Fruit fly (Drosophila melanogaster) whole organism, embryonic: Measurements from ENCODE around the gene RpS12.

Source experiments
- Ada2b ChIP-seq: fragments of 200-800 bp; sonication (Bioruptor generic); IDR thresholded peaks from 2 replicates; pipeline ENCODE4 v1.3.6; 2022; ENCODE audit warnings: missing biosample characterization, missing genetic modification characterization
- Atf6 ChIP-seq: fragments of 200-800 bp; sonication (Bioruptor generic); IDR thresholded peaks from 2 replicates; pipeline ENCODE4 v1.3.6; 2022; ENCODE audit warnings: missing biosample characterization, missing genetic modification characterization
- CG10654 ChIP-seq: fragments of 200-800 bp; sonication (Bioruptor generic); optimal IDR thresholded peaks from 2 replicates; lab custom pipeline; 2016; ENCODE audit warnings: missing biosample characterization, missing genetic modification characterization
- CG10979 ChIP-seq: fragments of 200-800 bp; sonication (Bioruptor generic); optimal IDR thresholded peaks from 2 replicates; lab custom pipeline; 2018; ENCODE audit warnings: missing biosample characterization, mild to moderate bottlenecking, missing genetic modification characterization, moderate library complexity
- CG11696 ChIP-seq: fragments of 200-800 bp; sonication (Bioruptor generic); IDR thresholded peaks from 2 replicates; pipeline ENCODE4 v1.3.6; 2022; ENCODE audit warnings: missing biosample characterization, missing genetic modification characterization
- CG12071 ChIP-seq: fragments of 200-800 bp; sonication (Bioruptor generic); optimal IDR thresholded peaks from 3 replicates; lab custom pipeline; 2018; ENCODE audit warnings: missing biosample characterization, mild to moderate bottlenecking, missing genetic modification characterization
- CG12769 ChIP-seq: fragments of 200-800 bp; sonication (Bioruptor generic); optimal IDR thresholded peaks from 2 replicates; lab custom pipeline; 2019; ENCODE audit warnings: missing biosample characterization, mild to moderate bottlenecking, missing genetic modification characterization, moderate library complexity
- CG15073 ChIP-seq: fragments of 200-800 bp; sonication (Bioruptor generic); optimal IDR thresholded peaks from 2 replicates; lab custom pipeline; 2016; ENCODE audit warnings: missing biosample characterization, missing genetic modification characterization
- CG1647 ChIP-seq: fragments of 200-800 bp; sonication (Bioruptor generic); optimal IDR thresholded peaks from 3 replicates; lab custom pipeline; 2016; ENCODE audit warnings: missing biosample characterization, missing genetic modification characterization
- CG16813 ChIP-seq: fragments of 200-800 bp; sonication (Bioruptor generic); IDR thresholded peaks from 3 replicates; pipeline ENCODE4 v1.3.6; 2022; ENCODE audit warnings: missing biosample characterization, missing genetic modification characterization; ENCODE audit not compliant: partially characterized antibody
- CG17612 ChIP-seq: fragments of 200-800 bp; sonication (Bioruptor generic); IDR thresholded peaks from 2 replicates; pipeline ENCODE4 v1.3.6; 2022; ENCODE audit warnings: missing biosample characterization, missing genetic modification characterization
- CG18011 ChIP-seq: fragments of 200-800 bp; sonication (Bioruptor generic); optimal IDR thresholded peaks from 2 replicates; lab custom pipeline; 2017; ENCODE audit warnings: missing biosample characterization, missing genetic modification characterization, mild to moderate bottlenecking, moderate library complexity, missing genotype
- CG2129 ChIP-seq: fragments of 200-800 bp; sonication (Bioruptor generic); IDR thresholded peaks from 2 replicates; pipeline ENCODE4 v1.3.6; 2022; ENCODE audit warnings: missing biosample characterization, missing genetic modification characterization; ENCODE audit not compliant: partially characterized antibody
- CG31224 ChIP-seq: fragments of 200-800 bp; sonication (Bioruptor generic); IDR thresholded peaks from 2 replicates; pipeline ENCODE4 v1.3.6; 2022; ENCODE audit warnings: missing biosample characterization, missing genetic modification characterization
- CG3163 ChIP-seq: fragments of 200-800 bp; sonication (Bioruptor generic); optimal IDR thresholded peaks from 3 replicates; lab custom pipeline; 2016; ENCODE audit warnings: missing biosample characterization, missing genetic modification characterization
- CG34376 ChIP-seq: fragments of 200-800 bp; sonication (Bioruptor generic); optimal IDR thresholded peaks from 2 replicates; lab custom pipeline; 2018; ENCODE audit warnings: missing biosample characterization, mild to moderate bottlenecking, missing genetic modification characterization
- CG4707 ChIP-seq: fragments of 200-800 bp; sonication (Bioruptor generic); optimal IDR thresholded peaks from 2 replicates; lab custom pipeline; 2018; ENCODE audit warnings: missing biosample characterization, mild to moderate bottlenecking, missing genetic modification characterization, moderate library complexity
- CG6813 ChIP-seq: fragments of 200-800 bp; sonication (Bioruptor generic); optimal IDR thresholded peaks from 2 replicates; lab custom pipeline; 2017; ENCODE audit warnings: missing biosample characterization, missing genetic modification characterization, mild to moderate bottlenecking, moderate library complexity, missing genetic modification reagents
- CG8478 ChIP-seq: fragments of >200 bp; optimal IDR thresholded peaks from 2 replicates; lab custom pipeline; 2018
- CG9609 ChIP-seq: fragments of 200-800 bp; sonication (Bioruptor generic); optimal IDR thresholded peaks from 3 replicates; lab custom pipeline; 2016; ENCODE audit warnings: missing biosample characterization, missing genetic modification characterization
- CG9727 ChIP-seq: fragments of 200-800 bp; sonication (Bioruptor generic); optimal IDR thresholded peaks from 3 replicates; lab custom pipeline; 2017; ENCODE audit warnings: missing biosample characterization, mild to moderate bottlenecking, missing genetic modification characterization
- Dll ChIP-seq: fragments of 200-800 bp; sonication (Bioruptor generic); IDR thresholded peaks from 4 replicates; pipeline ENCODE4 v1.3.6; 2022; ENCODE audit warnings: missing biosample characterization, missing genetic modification characterization; ENCODE audit not compliant: partially characterized antibody
- Fer3 ChIP-seq: fragments of 200-800 bp; sonication (Bioruptor generic); optimal IDR thresholded peaks from 2 replicates; lab custom pipeline; 2018; ENCODE audit warnings: missing biosample characterization, mild to moderate bottlenecking, missing genetic modification characterization, moderate library complexity
- Gug ChIP-seq: fragments of 200-800 bp; sonication (Bioruptor generic); IDR thresholded peaks from 4 replicates; pipeline ENCODE4 v1.3.6; 2022; ENCODE audit warnings: missing biosample characterization, missing genetic modification characterization
- NC2β ChIP-seq: fragments of 200-800 bp; sonication (Bioruptor generic); optimal IDR thresholded peaks from 2 replicates; lab custom pipeline; 2016; ENCODE audit warnings: missing biosample characterization, missing genetic modification characterization
- Sox102F ChIP-seq: fragments of 200-800 bp; sonication (Bioruptor generic); optimal IDR thresholded peaks from 2 replicates; lab custom pipeline; 2018; ENCODE audit warnings: missing biosample characterization, mild to moderate bottlenecking, missing genetic modification characterization, moderate library complexity
- Ssrp ChIP-seq: fragments of 200-800 bp; sonication (Bioruptor generic); optimal IDR thresholded peaks from 2 replicates; lab custom pipeline; 2018; ENCODE audit warnings: missing biosample characterization, mild to moderate bottlenecking, missing genetic modification characterization, moderate library complexity
- TFAM ChIP-seq: fragments of 200-800 bp; sonication (Bioruptor generic); optimal IDR thresholded peaks from 2 replicates; lab custom pipeline; 2017; ENCODE audit warnings: missing biosample characterization, missing genetic modification characterization, inconsistent platforms
- chm ChIP-seq: fragments of 200-800 bp; sonication (Bioruptor generic); IDR thresholded peaks from 2 replicates; pipeline ENCODE4 v1.3.6; 2022; ENCODE audit warnings: missing biosample characterization, missing genetic modification characterization
- chn ChIP-seq: fragments of 200-800 bp; sonication (Bioruptor generic); optimal IDR thresholded peaks from 2 replicates; lab custom pipeline; 2016; ENCODE audit warnings: missing biosample characterization, missing genetic modification characterization
- exex ChIP-seq: fragments of 200-800 bp; sonication (Bioruptor generic); optimal IDR thresholded peaks from 4 replicates; lab custom pipeline; 2018; ENCODE audit warnings: missing biosample characterization, mild to moderate bottlenecking, missing genetic modification characterization, moderate library complexity
- gsb-n ChIP-seq: fragments of 200-800 bp; sonication (Bioruptor generic); optimal IDR thresholded peaks from 3 replicates; lab custom pipeline; 2018; ENCODE audit warnings: missing biosample characterization, mild to moderate bottlenecking, missing genetic modification characterization
- ind ChIP-seq: fragments of 200-800 bp; sonication (Bioruptor generic); optimal IDR thresholded peaks from 3 replicates; lab custom pipeline; 2016; ENCODE audit warnings: missing biosample characterization, missing genetic modification characterization
- inv ChIP-seq: fragments of 200-800 bp; sonication (Bioruptor generic); IDR thresholded peaks from 2 replicates; pipeline ENCODE4 v1.3.6; 2022; ENCODE audit warnings: missing biosample characterization, missing genetic modification characterization; ENCODE audit not compliant: partially characterized antibody
- knrl ChIP-seq: fragments of 200-800 bp; sonication (Bioruptor generic); IDR thresholded peaks from 3 replicates; pipeline ENCODE4 v1.3.6; 2022; ENCODE audit warnings: missing biosample characterization, missing genetic modification characterization; ENCODE audit not compliant: partially characterized antibody
- maf-S ChIP-seq: fragments of 200-800 bp; sonication (Bioruptor generic); optimal IDR thresholded peaks from 2 replicates; lab custom pipeline; 2016; ENCODE audit warnings: missing biosample characterization, missing genetic modification characterization
- mam ChIP-seq: fragments of 200-800 bp; sonication (Bioruptor generic); optimal IDR thresholded peaks from 3 replicates; lab custom pipeline; 2016; ENCODE audit warnings: missing biosample characterization, missing genetic modification characterization
- mld ChIP-seq: fragments of 200-800 bp; sonication (Bioruptor generic); IDR thresholded peaks from 3 replicates; pipeline ENCODE4 v1.3.6; 2022; ENCODE audit warnings: missing biosample characterization, missing genetic modification characterization; ENCODE audit not compliant: partially characterized antibody
- org-1 ChIP-seq: fragments of 200-800 bp; sonication (Bioruptor generic); optimal IDR thresholded peaks from 2 replicates; lab custom pipeline; 2017; ENCODE audit warnings: missing biosample characterization, missing genetic modification characterization
- prd ChIP-seq, 3 experiments: fragments of >200 bp in 2 of 3; fragments of 200-800 bp in 1 of 3; sonication (Bioruptor generic) in 1 of 3; optimal IDR thresholded peaks in 2 of 3; IDR thresholded peaks in 1 of 3; 2 replicates in 2 of 3; 3 replicates in 1 of 3; pipeline versions ENCODE4 v1.3.6 to Lab custom; 2017 to 2022; ENCODE audit warnings: missing biosample characterization in 1 of 3, missing genetic modification characterization in 1 of 3
- pum ChIP-seq: fragments of 200-800 bp; sonication (Bioruptor generic); optimal IDR thresholded peaks from 2 replicates; lab custom pipeline; 2016; ENCODE audit warnings: missing biosample characterization, missing genetic modification characterization
- repo ChIP-seq: fragments of 200-800 bp; sonication (Bioruptor generic); optimal IDR thresholded peaks from 2 replicates; lab custom pipeline; 2016; ENCODE audit warnings: missing biosample characterization, missing genetic modification characterization
- scrt ChIP-seq: fragments of 200-800 bp; sonication (Bioruptor generic); optimal IDR thresholded peaks from 2 replicates; lab custom pipeline; 2018; ENCODE audit warnings: missing biosample characterization, mild to moderate bottlenecking, missing genetic modification characterization, moderate library complexity
- sim ChIP-seq: fragments of 200-800 bp; sonication (Bioruptor generic); IDR thresholded peaks from 2 replicates; pipeline ENCODE4 v1.3.6; 2022; ENCODE audit warnings: missing biosample characterization, missing genetic modification characterization
- so ChIP-seq: fragments of 200-800 bp; sonication (Bioruptor generic); IDR thresholded peaks from 3 replicates; pipeline ENCODE4 v1.3.6; 2022; ENCODE audit warnings: missing biosample characterization, missing genetic modification characterization
- trem ChIP-seq: fragments of 200-800 bp; optimal IDR thresholded peaks from 3 replicates; lab custom pipeline; 2019; ENCODE audit warnings: missing biosample characterization, mild to moderate bottlenecking, missing genetic modification characterization, moderate library complexity
- trh ChIP-seq: fragments of 200-800 bp; sonication (Bioruptor generic); optimal IDR thresholded peaks from 2 replicates; lab custom pipeline; 2016; ENCODE audit warnings: missing biosample characterization, missing genetic modification characterization
- ttk ChIP-seq: fragments of 200-800 bp; sonication (Bioruptor generic); IDR thresholded peaks from 2 replicates; pipeline ENCODE4 v2.1.2; 2022; ENCODE audit warnings: missing biosample characterization, missing genetic modification characterization
- tup ChIP-seq: fragments of 200-800 bp; sonication (Bioruptor generic); optimal IDR thresholded peaks from 2 replicates; lab custom pipeline; 2016; ENCODE audit warnings: missing biosample characterization, mild to moderate bottlenecking, missing genetic modification characterization, moderate library complexity
- twi ChIP-seq: fragments of 200-800 bp; optimal IDR thresholded peaks from 2 replicates; lab custom pipeline; 2019; ENCODE audit warnings: missing biosample characterization, mild to moderate bottlenecking, missing genetic modification characterization, moderate library complexity

The RpS12 gene

dm6 chr3L:13017803-13018324, 5.3 kb upstream of the RpS12 start, which contains the start of the genes mRpL20 and Icmt (continued):
- peak; percentile 75 for TF ChIP-seq chn
- TF ChIP-seq inv = peak; percentile 65
- peak; percentile 98 for TF ChIP-seq ttk (GFP tag; lab: Robert Waterston, UW)
- TF ChIP-seq ind (GFP tag; lab: Kevin White, UChicago) = peak; percentile 87
- no peak for TF ChIP-seq CG3163 (GFP tag; lab: Kevin White, UChicago)
- TF ChIP-seq mld (GFP tag; lab: Robert Waterston, UW) = no peak
- peak; percentile 37 for TF ChIP-seq maf-S (GFP tag; lab: Kevin White, UChicago)
- TF ChIP-seq CG18011 = peak; percentile 45
- peak; percentile 92 for TF ChIP-seq CG31224
- peak; percentile 91 for TF ChIP-seq Fer3 (tag; lab: Kevin White, UChicago)
- no peak for TF ChIP-seq TFAM (GFP tag; lab: Kevin White, UChicago)
- TF ChIP-seq Atf6 = peak; percentile 94
- TF ChIP-seq Sox102F (GFP tag; lab: Kevin White, UChicago) = peak; percentile 97
- peak; percentile 49 for TF ChIP-seq pum (GFP tag; lab: Kevin White, UChicago)
- peak; percentile 52 for TF ChIP-seq CG15073 (GFP tag; lab: Kevin White, UChicago)
- TF ChIP-seq CG10654 (GFP tag; lab: Kevin White, UChicago) = peak; percentile 76
- peak; percentile 73 for TF ChIP-seq trem
- peak; percentile 84 for TF ChIP-seq CG12769 (tag; lab: Kevin White, UChicago)
- peak; percentile 96 for TF ChIP-seq gsb-n
- TF ChIP-seq CG12071 (GFP tag; lab: Kevin White, UChicago) = peak; percentile 26
- peak; percentile 67 for TF ChIP-seq tup (GFP tag; lab: Kevin White, UChicago)
- peak; percentile 88 for TF ChIP-seq chm (GFP tag; lab: Robert Waterston, UW)
- peak; percentile 84 for TF ChIP-seq org-1 (GFP tag; lab: Kevin White, UChicago)
- peak; percentile 76 for TF ChIP-seq knrl (GFP tag; lab: Robert Waterston, UW)
- peak; percentile 84 for TF ChIP-seq sim (GFP tag; lab: Robert Waterston, UW)
- TF ChIP-seq Ada2b (GFP tag; lab: Robert Waterston, UW) = peak; percentile 93
- TF ChIP-seq Ssrp (tag; lab: Kevin White, UChicago) = peak; percentile 96
- TF ChIP-seq prd (optimal IDR thresholded peaks at IDR 0.05; lab: Kevin White, UChicago) = no peak
- peak; percentile 99 for TF ChIP-seq prd (GFP tag; IDR thresholded peaks at IDR 0.05; lab: Robert Waterston, UW)
- TF ChIP-seq exex (tag; lab: Kevin White, UChicago) = peak; percentile 63
- peak; percentile 6 for TF ChIP-seq CG34376
- peak; percentile 60 for TF ChIP-seq trh (GFP tag; lab: Kevin White, UChicago)
- TF ChIP-seq CG6813 = peak; percentile 61
- TF ChIP-seq CG17612 (GFP tag; lab: Robert Waterston, UW) = peak; percentile 96
- peak; percentile 95 for TF ChIP-seq Gug (GFP tag; lab: Robert Waterston, UW)
- TF ChIP-seq CG16813 (GFP tag; lab: Robert Waterston, UW) = peak; percentile 72
- TF ChIP-seq CG8478 (lab: Kevin White, UChicago) = no peak
- peak; percentile 85 for TF ChIP-seq twi (tag; lab: Kevin White, UChicago)
- TF ChIP-seq CG9727 (GFP tag; lab: Kevin White, UChicago) = peak; percentile 87
- peak; percentile 28; the same call in 1 of the 2 replicates for TF ChIP-seq CG2129 (GFP tag; lab: Robert Waterston, UW)
- TF ChIP-seq so (GFP tag; lab: Robert Waterston, UW) = peak; percentile 85
- peak; percentile 87 for TF ChIP-seq CG11696 (GFP tag; lab: Robert Waterston, UW)
- TF ChIP-seq NC2β = no peak
- no peak for TF ChIP-seq repo (GFP tag; lab: Kevin White, UChicago)
- TF ChIP-seq CG10979 = peak; percentile 81
- peak; percentile 69 for TF ChIP-seq mam (GFP tag; lab: Kevin White, UChicago)
- peak; percentile 68 for TF ChIP-seq CG4707 (GFP tag; lab: Kevin White, UChicago)
- TF ChIP-seq CG9609 = no peak
- peak; percentile 81 for TF ChIP-seq Dll (GFP tag; lab: Robert Waterston, UW)
- TF ChIP-seq scrt (GFP tag; lab: Kevin White, UChicago) = peak; percentile 51
- TF ChIP-seq CG1647 (GFP tag; lab: Kevin White, UChicago) = peak; percentile 36
- TF ChIP-seq, all 482 proteins: peak for 392
